Worm (Caenorhabditis elegans) whole organism, L3 larva: Measurements from ENCODE around the gene F16G10.6.

ENCODE experiments used
- ama-1 ChIP-seq: fragments of 150-350 bp; optimal IDR thresholded peaks from 2 replicates; lab custom pipeline; 2018
- nhr-237 ChIP-seq: fragments of 150-350 bp; optimal IDR thresholded peaks from 2 replicates; lab custom pipeline; 2014; ENCODE audit warnings: missing biosample characterization, missing genetic modification characterization

- TF ChIP-seq nhr-237 (tag; lab: Kevin White, UChicago): no peak
- TF ChIP-seq ama-1 (lab: Kevin White, UChicago): no peak
Observed at ce11 chrII:2342004-2342479, 35.6 kb downstream of the F16G10.6 start, which contains the start of gene F43C11.6.
